3 worm cellular contexts compared by ENCODE assay signal in the genomic region with DNA sequence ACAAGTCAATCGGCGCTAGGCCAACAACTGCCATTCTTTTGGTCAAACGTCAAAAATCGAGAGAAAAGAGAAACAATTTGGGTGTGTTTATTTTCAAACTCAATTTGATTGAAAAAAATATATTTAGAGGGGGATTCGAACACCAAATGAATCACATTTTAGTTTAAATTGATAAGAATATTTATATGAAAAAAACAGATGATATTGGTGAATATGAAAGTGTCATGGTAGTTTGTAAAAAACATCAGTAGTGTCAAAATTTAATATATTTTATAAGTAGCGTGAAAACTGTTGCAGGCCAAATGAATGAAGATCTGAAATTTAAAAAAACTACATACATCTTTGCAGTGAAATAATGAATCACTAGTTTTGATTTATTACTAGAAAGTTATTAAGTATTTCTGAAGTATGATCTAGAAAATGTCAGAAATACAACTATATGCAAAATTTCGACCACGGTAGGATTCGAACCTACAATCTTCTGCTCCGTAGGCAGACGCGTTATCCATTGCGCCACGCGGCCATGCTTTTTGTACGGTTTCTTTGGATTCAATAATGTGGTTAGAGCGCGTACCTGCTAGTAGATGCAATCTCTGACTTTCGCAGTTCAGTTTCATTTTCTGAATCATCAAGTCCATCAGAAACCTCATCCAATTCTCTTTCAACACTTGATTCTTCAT.
TF ChIP-seq lines count a peak whose summit lies in the region.

Gene F19C6.4 (minus strand): TSS at position 51 of the 680 bp plus-strand sequence.

TF ChIP-seq in whole organism, L3 larva, 47 proteins besides CTCF, POLR2A, EP300 and RAD21 (continued from another document):
- TF ChIP-seq elt-1 (tag; optimal IDR thresholded peaks at IDR 0.05; lab: Kevin White, UChicago) (no peak), lsy-12 (tag; optimal IDR thresholded peaks at IDR 0.05; lab: Kevin White, UChicago) (peak; percentile 49)
TF ChIP-seq in whole organism, L3 larva: peak in this region for 5.

TF ChIP-seq in whole organism, L4 larva, 104 proteins besides CTCF, POLR2A, EP300 and RAD21 (continued from another document):
- no peak; the same call in 1 of the 2 replicates for TF ChIP-seq T26A8.4 (GFP tag; IDR thresholded peaks at IDR 0.05; lab: Robert Waterston, UW)
- peak; percentile 82 for TF ChIP-seq arid-1 (GFP tag; conservative IDR thresholded peaks at IDR 0.05; lab: Robert Waterston, UW)
- no peak for TF ChIP-seq saeg-2 (GFP tag; IDR thresholded peaks at IDR 0.05; lab: Robert Waterston, UW)
- no peak for TF ChIP-seq mxl-3 (GFP tag; optimal IDR thresholded peaks at IDR 0.05; lab: Kevin White, UChicago)
- no peak for TF ChIP-seq nhr-111 (GFP tag; optimal IDR thresholded peaks at IDR 0.05; lab: Kevin White, UChicago)
- no peak for TF ChIP-seq cey-2 (tag; optimal IDR thresholded peaks at IDR 0.05; lab: Kevin White, UChicago; ENCODE audit: borderline replicate concordance, insufficient read depth)
- TF ChIP-seq zfp-2 (tag; optimal IDR thresholded peaks at IDR 0.05; lab: Kevin White, UChicago) = no peak
- TF ChIP-seq Y75B8A.6 (GFP tag; IDR thresholded peaks at IDR 0.05; lab: Robert Waterston, UW) = no peak
- TF ChIP-seq lin-38 (GFP tag; IDR thresholded peaks at IDR 0.05; lab: Robert Waterston, UW) = no peak
- no peak for TF ChIP-seq attf-4 (tag; optimal IDR thresholded peaks at IDR 0.05; lab: Kevin White, UChicago)
- TF ChIP-seq ztf-7 (tag; optimal IDR thresholded peaks at IDR 0.05; lab: Kevin White, UChicago) = no peak
- no peak for TF ChIP-seq mxl-2 (GFP tag; conservative IDR thresholded peaks at IDR 0.05; lab: Robert Waterston, UW)
- no peak for TF ChIP-seq lir-3 (tag; optimal IDR thresholded peaks at IDR 0.05; lab: Kevin White, UChicago)
- no peak for TF ChIP-seq lin-15B (tag; optimal IDR thresholded peaks at IDR 0.05; lab: Kevin White, UChicago)
- peak; percentile 75 for TF ChIP-seq daf-19 (GFP tag; conservative IDR thresholded peaks at IDR 0.05; lab: Robert Waterston, UW)
- TF ChIP-seq Y48G9A.11 (GFP tag; IDR thresholded peaks at IDR 0.05; lab: Robert Waterston, UW) = no peak
- no peak for TF ChIP-seq lsy-2 (tag; optimal IDR thresholded peaks at IDR 0.05; lab: Kevin White, UChicago)
- TF ChIP-seq mdt-29 (GFP tag; IDR thresholded peaks at IDR 0.05; lab: Robert Waterston, UW) = no peak
- 0 out of 2 replicates have a peak, but pooled peaks have one; percentile 74 for TF ChIP-seq Y105C5A.15 (GFP tag; IDR thresholded peaks at IDR 0.05; lab: Robert Waterston, UW)
- no peak for TF ChIP-seq unc-62 (GFP tag; optimal IDR thresholded peaks at IDR 0.05 in 1 of 2; lab: Kevin White, UChicago)
- TF ChIP-seq unc-62 (tag; optimal IDR thresholded peaks at IDR 0.05; lab: Kevin White, UChicago) = no peak
- no peak for TF ChIP-seq ceh-82 (tag; optimal IDR thresholded peaks at IDR 0.05; lab: Kevin White, UChicago)
- no peak for TF ChIP-seq F26F4.8 (GFP tag; conservative IDR thresholded peaks at IDR 0.05; lab: Robert Waterston, UW)
- TF ChIP-seq F49E8.2 (tag; optimal IDR thresholded peaks at IDR 0.05; lab: Kevin White, UChicago; ENCODE audit: borderline replicate concordance) = no peak
- 0 out of 2 replicates have a peak, but pooled peaks have one; percentile 43 for TF ChIP-seq ZK337.2 (GFP tag; IDR thresholded peaks at IDR 0.05; lab: Robert Waterston, UW)
- TF ChIP-seq ceh-20 (GFP tag; IDR thresholded peaks at IDR 0.05; lab: Robert Waterston, UW) = no peak
- TF ChIP-seq madf-5 (GFP tag; IDR thresholded peaks at IDR 0.05; lab: Robert Waterston, UW) = peak in 1 of 2 experiments; percentile 50; a peak in 1 of 4 replicates
- TF ChIP-seq ctbp-1 (GFP tag; IDR thresholded peaks at IDR 0.05; lab: Robert Waterston, UW) = no peak
- peak; percentile 53; the same call in 1 of the 2 replicates for TF ChIP-seq pha-4 (GFP tag; IDR thresholded peaks at IDR 0.05; lab: Robert Waterston, UW)
- no peak for TF ChIP-seq pha-4 (tag; optimal IDR thresholded peaks at IDR 0.05; lab: Kevin White, UChicago)
- TF ChIP-seq dmd-6 (GFP tag; IDR thresholded peaks at IDR 0.05; lab: Robert Waterston, UW) = 0 out of 2 replicates have a peak, but pooled peaks have one; percentile 11
- no peak for TF ChIP-seq zip-11 (GFP tag; IDR thresholded peaks at IDR 0.05; lab: Robert Waterston, UW)
- TF ChIP-seq zfp-3 (GFP tag; conservative IDR thresholded peaks at IDR 0.05; lab: Robert Waterston, UW) = no peak
- TF ChIP-seq skn-1 (tag; optimal IDR thresholded peaks at IDR 0.05; lab: Kevin White, UChicago) = no peak
- 0 out of 2 replicates have a peak, but pooled peaks have one; percentile 36 for TF ChIP-seq hmg-1.1 (GFP tag; IDR thresholded peaks at IDR 0.05; lab: Robert Waterston, UW)
- TF ChIP-seq snpc-1.2 (GFP tag; IDR thresholded peaks at IDR 0.05; lab: Robert Waterston, UW) = peak; percentile 90
- no peak for TF ChIP-seq zip-2 (tag; optimal IDR thresholded peaks at IDR 0.05; lab: Kevin White, UChicago)
- no peak for TF ChIP-seq snpc-4 (tag; optimal IDR thresholded peaks at IDR 0.05; lab: Kevin White, UChicago)
- no peak for TF ChIP-seq ceh-28 (tag; optimal IDR thresholded peaks at IDR 0.05; lab: Kevin White, UChicago)
- no peak for TF ChIP-seq D1046.2 (GFP tag; IDR thresholded peaks at IDR 0.05; lab: Robert Waterston, UW)

TF ChIP-seq in whole organism, young adult, 124 proteins besides CTCF, POLR2A, EP300 and RAD21 (continued from another document and continues in another):
- TF ChIP-seq Y95B8A.8 (GFP tag; IDR thresholded peaks at IDR 0.05; lab: Robert Waterston, UW) (no peak), lsl-1 (GFP tag; optimal IDR thresholded peaks at IDR 0.05; lab: Kevin White, UChicago) (no peak), unc-62 (GFP tag; optimal IDR thresholded peaks at IDR 0.05; lab: Kevin White, UChicago) (no peak), Y53F4B.3 (GFP tag; IDR thresholded peaks at IDR 0.05; lab: Robert Waterston, UW) (no peak), him-1 (tag; optimal IDR thresholded peaks at IDR 0.05; lab: Kevin White, UChicago) (peak; percentile 91), unc-130 (GFP tag; optimal IDR thresholded peaks at IDR 0.05; lab: Kevin White, UChicago) (peak; percentile 43), madf-6 (GFP tag; IDR thresholded peaks at IDR 0.05; lab: Robert Waterston, UW) (no peak), T26A5.8 (tag; optimal IDR thresholded peaks at IDR 0.05; lab: Kevin White, UChicago) (no peak), ztf-26 (tag; optimal IDR thresholded peaks at IDR 0.05; lab: Kevin White, UChicago) (no peak), pbrm-1 (GFP tag; IDR thresholded peaks at IDR 0.05; lab: Robert Waterston, UW) (peak; percentile 75; the same call in 1 of the 2 replicates), F10E7.11 (tag; optimal IDR thresholded peaks at IDR 0.05; lab: Kevin White, UChicago) (no peak), rec-8 (tag; optimal IDR thresholded peaks at IDR 0.05; lab: Kevin White, UChicago) (peak in 1 of 2 experiments; percentile 65), F23B12.7 (tag; optimal IDR thresholded peaks at IDR 0.05; lab: Kevin White, UChicago; ENCODE audit: insufficient read depth) (no peak), ztf-22 (GFP tag; optimal IDR thresholded peaks at IDR 0.05; lab: Kevin White, UChicago) (no peak), F39B2.1 (GFP tag; IDR thresholded peaks at IDR 0.05; lab: Robert Waterston, UW) (0 out of 2 replicates have a peak, but pooled peaks have one; percentile 48), dox-1 (GFP tag; IDR thresholded peaks at IDR 0.05; lab: Robert Waterston, UW) (no peak; the same call in 1 of the 2 replicates), egl-44 (GFP tag; IDR thresholded peaks at IDR 0.05; lab: Robert Waterston, UW) (peak; percentile 54; the same call in 1 of the 2 replicates), nhr-27 (tag; optimal IDR thresholded peaks at IDR 0.05; lab: Kevin White, UChicago) (no peak), Y79H2A.3 (GFP tag; conservative IDR thresholded peaks at IDR 0.05; lab: Robert Waterston, UW) (no peak), F57A8.1 (GFP tag; optimal IDR thresholded peaks at IDR 0.05; lab: Kevin White, UChicago) (no peak), mxl-1 (tag; optimal IDR thresholded peaks at IDR 0.05; lab: Kevin White, UChicago) (no peak), attf-6 (GFP tag; IDR thresholded peaks at IDR 0.05; lab: Robert Waterston, UW) (no peak), hmg-20 (GFP tag; IDR thresholded peaks at IDR 0.05; lab: Robert Waterston, UW) (no peak), bed-2 (GFP tag; IDR thresholded peaks at IDR 0.05; lab: Robert Waterston, UW) (no peak), lin-40 (tag; optimal IDR thresholded peaks at IDR 0.05; lab: Kevin White, UChicago) (no peak), B0019.2 (GFP tag; conservative IDR thresholded peaks at IDR 0.05; lab: Robert Waterston, UW) (no peak), Y53G8AR.9 (GFP tag; conservative IDR thresholded peaks at IDR 0.05; lab: Robert Waterston, UW) (no peak), akir-1 (GFP tag; optimal IDR thresholded peaks at IDR 0.05; lab: Kevin White, UChicago) (no peak), D2030.7 (GFP tag; IDR thresholded peaks at IDR 0.05; lab: Robert Waterston, UW) (peak; percentile 76), aptf-2 (GFP tag; conservative IDR thresholded peaks at IDR 0.05; lab: Robert Waterston, UW) (no peak), B0035.1 (tag; optimal IDR thresholded peaks at IDR 0.05; lab: Kevin White, UChicago) (no peak), nfya-1 (tag; optimal IDR thresholded peaks at IDR 0.05; lab: Kevin White, UChicago; ENCODE audit: borderline replicate concordance, insufficient read depth) (no peak), F55B11.4 (tag; optimal IDR thresholded peaks at IDR 0.05; lab: Kevin White, UChicago; ENCODE audit: borderline replicate concordance, insufficient read depth) (no peak), F37B4.10 (GFP tag; IDR thresholded peaks at IDR 0.05; lab: Robert Waterston, UW) (no peak), lsy-27 (tag; optimal IDR thresholded peaks at IDR 0.05; lab: Kevin White, UChicago; ENCODE audit: borderline replicate concordance, insufficient read depth) (no peak), ceh-100 (GFP tag; IDR thresholded peaks at IDR 0.05; lab: Robert Waterston, UW) (no peak), let-526 (GFP tag; IDR thresholded peaks at IDR 0.05; lab: Robert Waterston, UW) (no peak), tbp1 (GFP tag; optimal IDR thresholded peaks at IDR 0.05; lab: Kevin White, UChicago) (peak; percentile 90), snpc-3.4 (tag; optimal IDR thresholded peaks at IDR 0.05; lab: Kevin White, UChicago) (peak; percentile 37), snpc-1.3 (tag; optimal IDR thresholded peaks at IDR 0.05; lab: Kevin White, UChicago; ENCODE audit: insufficient read depth) (no peak), hmg-1.2 (GFP tag; IDR thresholded peaks at IDR 0.05; lab: Robert Waterston, UW) (peak; percentile 60), ekl-4 (GFP tag; IDR thresholded peaks at IDR 0.05; lab: Robert Waterston, UW) (no peak), hlh-26 (GFP tag; conservative IDR thresholded peaks at IDR 0.05; lab: Robert Waterston, UW) (no peak), F52B5.7 (tag; optimal IDR thresholded peaks at IDR 0.05; lab: Kevin White, UChicago) (no peak), atf-7 (tag; optimal IDR thresholded peaks at IDR 0.05; lab: Kevin White, UChicago) (no peak), T07F8.4 (tag; optimal IDR thresholded peaks at IDR 0.05; lab: Kevin White, UChicago) (no peak), efl-1 (GFP tag; optimal IDR thresholded peaks at IDR 0.05; lab: Kevin White, UChicago) (no peak), snpc-1.1 (tag; optimal IDR thresholded peaks at IDR 0.05; lab: Kevin White, UChicago; ENCODE audit: insufficient read depth) (no peak), tlf-1 (GFP tag; optimal IDR thresholded peaks at IDR 0.05; lab: Kevin White, UChicago) (no peak), egrh-3 (GFP tag; IDR thresholded peaks at IDR 0.05; lab: Robert Waterston, UW) (no peak), C06A6.2 (GFP tag; conservative IDR thresholded peaks at IDR 0.05; lab: Robert Waterston, UW) (no peak), egl-18 (GFP tag; IDR thresholded peaks at IDR 0.05; lab: Robert Waterston, UW) (no peak), mel-28 (tag; optimal IDR thresholded peaks at IDR 0.05; lab: Kevin White, UChicago; ENCODE audit: borderline replicate concordance) (no peak), ama-1 (optimal IDR thresholded peaks at IDR 0.05; lab: Kevin White, UChicago) (no peak), ama-1 (GFP tag; optimal IDR thresholded peaks at IDR 0.05; lab: Kevin White, UChicago) (peak in 1 of 2 experiments; percentile 60), ceh-79 (tag; optimal IDR thresholded peaks at IDR 0.05; lab: Kevin White, UChicago) (no peak), fkh-3 (tag; optimal IDR thresholded peaks at IDR 0.05; lab: Kevin White, UChicago) (no peak), attf-5 (GFP tag; optimal IDR thresholded peaks at IDR 0.05; lab: Kevin White, UChicago) (no peak), zfh-2 (GFP tag; conservative IDR thresholded peaks at IDR 0.05; lab: Robert Waterston, UW) (no peak), Y67H2A.10 (GFP tag; conservative IDR thresholded peaks at IDR 0.05; lab: Robert Waterston, UW) (no peak), xnd-1 (tag; optimal IDR thresholded peaks at IDR 0.05; lab: Kevin White, UChicago) (no peak), sdz-38 (tag; optimal IDR thresholded peaks at IDR 0.05; lab: Kevin White, UChicago) (no peak), ztf-3 (GFP tag; optimal IDR thresholded peaks at IDR 0.05; lab: Kevin White, UChicago) (no peak), B0261.1 (tag; optimal IDR thresholded peaks at IDR 0.05; lab: Kevin White, UChicago) (peak; percentile 82), repo-1 (tag; optimal IDR thresholded peaks at IDR 0.05; lab: Kevin White, UChicago) (no peak), ccch-3 (GFP tag; optimal IDR thresholded peaks at IDR 0.05; lab: Kevin White, UChicago) (no peak), lin-26 (GFP tag; IDR thresholded peaks at IDR 0.05; lab: Robert Waterston, UW) (peak; percentile 78), mes-4 (tag; optimal IDR thresholded peaks at IDR 0.05; lab: Kevin White, UChicago) (no peak), F49E8.2 (tag; optimal IDR thresholded peaks at IDR 0.05; lab: Kevin White, UChicago; ENCODE audit: insufficient read depth) (no peak), B0336.3 (GFP tag; IDR thresholded peaks at IDR 0.05; lab: Robert Waterston, UW) (no peak), madf-3 (GFP tag; IDR thresholded peaks at IDR 0.05; lab: Robert Waterston, UW) (no peak), nhr-179 (tag; optimal IDR thresholded peaks at IDR 0.05; lab: Kevin White, UChicago) (peak; percentile 47), nhr-120 (GFP tag; IDR thresholded peaks at IDR 0.05; lab: Robert Waterston, UW) (no peak), aptf-3 (GFP tag; IDR thresholded peaks at IDR 0.05; lab: Robert Waterston, UW) (no peak), C17E4.6 (GFP tag; IDR thresholded peaks at IDR 0.05; lab: Robert Waterston, UW) (no peak), hrde-1 (tag; optimal IDR thresholded peaks at IDR 0.05; lab: Kevin White, UChicago; ENCODE audit: borderline replicate concordance) (peak; percentile 35), ceh-91 (GFP tag; IDR thresholded peaks at IDR 0.05; lab: Robert Waterston, UW) (no peak), mcd-1 (GFP tag; IDR thresholded peaks at IDR 0.05; lab: Robert Waterston, UW) (no peak), die-1 (tag; optimal IDR thresholded peaks at IDR 0.05; lab: Kevin White, UChicago) (no peak), rcor-1 (GFP tag; IDR thresholded peaks at IDR 0.05; lab: Robert Waterston, UW) (0 out of 2 replicates have a peak, but pooled peaks have one; percentile 40), ets-4 (GFP tag; optimal IDR thresholded peaks at IDR 0.05; lab: Kevin White, UChicago) (no peak), K12H6.12 (tag; optimal IDR thresholded peaks at IDR 0.05; lab: Kevin White, UChicago) (no peak), bed-1 (GFP tag; IDR thresholded peaks at IDR 0.05; lab: Robert Waterston, UW) (no peak), cebp-1 (GFP tag; IDR thresholded peaks at IDR 0.05; lab: Robert Waterston, UW) (no peak), cebp-1 (tag; optimal IDR thresholded peaks at IDR 0.05; lab: Kevin White, UChicago) (no peak), madf-8 (GFP tag; conservative IDR thresholded peaks at IDR 0.05; lab: Robert Waterston, UW) (no peak), lag-1 (GFP tag; IDR thresholded peaks at IDR 0.05; lab: Robert Waterston, UW) (no peak)
